Worm (Caenorhabditis elegans) whole organism, L2 larva: ENCODE data around the gene Y42G9A.2.

Experiments
- R02D3.7 ChIP-seq: fragments of 150-350 bp; optimal IDR thresholded peaks from 2 replicates; lab custom pipeline; 2014; ENCODE audit warnings: missing biosample characterization, missing genetic modification characterization
- ZK546.5 ChIP-seq: sonication (generic microtip); optimal IDR thresholded peaks from 2 replicates; lab custom pipeline; 2017; ENCODE audit warnings: missing biosample characterization, missing genetic modification characterization
- ama-1 ChIP-seq: fragments of 150-350 bp; optimal IDR thresholded peaks from 2 replicates; lab custom pipeline; 2018; ENCODE audit warnings: inconsistent platforms
- blmp-1 ChIP-seq: sonication (generic microtip); optimal IDR thresholded peaks from 2 replicates; lab custom pipeline; 2017; ENCODE audit warnings: missing genetic modification characterization, mild to moderate bottlenecking, missing compliant biosample characterization, antibody characterized with exemption, moderate library complexity; ENCODE audit not compliant: insufficient read depth
- ceh-82 ChIP-seq: fragments of 150-350 bp; optimal IDR thresholded peaks from 2 replicates; lab custom pipeline; 2014; ENCODE audit warnings: missing biosample characterization, missing genetic modification characterization
- egl-27 ChIP-seq: sonication (generic microtip); optimal IDR thresholded peaks from 3 replicates; lab custom pipeline; 2017; ENCODE audit warnings: missing biosample characterization, missing genetic modification reagents, missing genetic modification characterization
- lin-13 ChIP-seq: fragments of 150-350 bp; optimal IDR thresholded peaks from 2 replicates; lab custom pipeline; 2014; ENCODE audit warnings: missing biosample characterization, missing genetic modification reagents, missing genetic modification characterization
- lin-39 ChIP-seq: fragments of 150-350 bp; optimal IDR thresholded peaks from 2 replicates; lab custom pipeline; 2014; ENCODE audit warnings: missing biosample characterization, missing genetic modification reagents, missing genetic modification characterization
- lsy-2 ChIP-seq, 2 experiments: fragments of 150-350 bp in 1 of 2; sonication (generic microtip) in 1 of 2; optimal IDR thresholded peaks; 2 replicates each; lab custom pipeline; 2014 to 2017; ENCODE audit warnings: missing biosample characterization in 2 of 2, missing genetic modification characterization in 2 of 2
- nhr-237 ChIP-seq: fragments of 150-350 bp; optimal IDR thresholded peaks from 2 replicates; lab custom pipeline; 2014; ENCODE audit warnings: missing biosample characterization, missing genetic modification characterization
- skn-1 ChIP-seq: sonication (generic microtip); optimal IDR thresholded peaks from 2 replicates; lab custom pipeline; 2017; ENCODE audit warnings: missing biosample characterization, missing genetic modification characterization
- snpc-4 ChIP-seq: fragments of 150-350 bp; optimal IDR thresholded peaks from 2 replicates; lab custom pipeline; 2014; ENCODE audit warnings: missing biosample characterization, missing genetic modification characterization
- unc-39 ChIP-seq: fragments of 150-350 bp; optimal IDR thresholded peaks from 2 replicates; lab custom pipeline; 2014; ENCODE audit warnings: missing biosample characterization, missing genetic modification characterization
- zag-1 ChIP-seq: fragments of 150-350 bp; optimal IDR thresholded peaks from 2 replicates; lab custom pipeline; 2014; ENCODE audit warnings: missing biosample characterization, missing genetic modification characterization

ce11 chrIII:6138457-6138856 is 9.5 kb upstream of the Y42G9A.2 start:
- TF ChIP-seq zag-1 (no peak), ama-1 (lab: Kevin White, UChicago) (no peak), lin-13 (GFP tag; lab: Kevin White, UChicago) (peak; percentile 12), ceh-82 (no peak), unc-39 (tag; lab: Kevin White, UChicago) (no peak), lsy-2 (tag; optimal IDR thresholded peaks at IDR 0.05; lab: Kevin White, UChicago) (peak in 1 of 2 experiments; percentile 18), egl-27 (tag; lab: Kevin White, UChicago) (no peak), snpc-4 (tag; lab: Kevin White, UChicago) (no peak), skn-1 (tag; lab: Kevin White, UChicago) (no peak), lin-39 (tag; lab: Kevin White, UChicago) (no peak), ZK546.5 (no peak), R02D3.7 (tag; lab: Kevin White, UChicago) (no peak), blmp-1 (tag; lab: Kevin White, UChicago) (no peak), nhr-237 (tag; lab: Kevin White, UChicago) (no peak)
